Fruit fly (Drosophila melanogaster) whole organism, embryonic: ENCODE results near the gene CG31050.
A peak's percentile ranks its signal among the peaks of the same experiment; 100 is the strongest.

Experiments
- Antp ChIP-seq: fragments of 200-800 bp; sonication (Bioruptor generic); optimal IDR thresholded peaks from 3 replicates; lab custom pipeline; 2016; ENCODE audit warnings: missing biosample characterization, missing genetic modification characterization
- CG10147 ChIP-seq: fragments of 200-800 bp; sonication (Bioruptor generic); optimal IDR thresholded peaks from 2 replicates; lab custom pipeline; 2019; ENCODE audit warnings: missing biosample characterization, mild to moderate bottlenecking, missing genetic modification characterization, moderate library complexity
- CG10209 ChIP-seq: fragments of 200-800 bp; sonication (Bioruptor generic); optimal IDR thresholded peaks from 3 replicates; lab custom pipeline; 2017; ENCODE audit warnings: missing biosample characterization, mild to moderate bottlenecking, missing genetic modification characterization, missing genetic modification reagents
- CG10274 ChIP-seq: fragments of 200-800 bp; sonication (Bioruptor generic); optimal IDR thresholded peaks from 3 replicates; lab custom pipeline; 2017; ENCODE audit warnings: missing biosample characterization, mild to moderate bottlenecking, missing genetic modification characterization
- CG10462 ChIP-seq: fragments of 200-800 bp; sonication (Bioruptor generic); optimal IDR thresholded peaks from 2 replicates; lab custom pipeline; 2016; ENCODE audit warnings: missing biosample characterization, missing genetic modification characterization
- CG10654 ChIP-seq: fragments of 200-800 bp; sonication (Bioruptor generic); optimal IDR thresholded peaks from 2 replicates; lab custom pipeline; 2016; ENCODE audit warnings: missing biosample characterization, missing genetic modification characterization
- CG13775 ChIP-seq: fragments of 200-800 bp; sonication (Bioruptor generic); optimal IDR thresholded peaks from 3 replicates; lab custom pipeline; 2017; ENCODE audit warnings: missing biosample characterization, mild to moderate bottlenecking, missing genetic modification characterization
- CG15601 ChIP-seq: fragments of 200-800 bp; sonication (Bioruptor generic); optimal IDR thresholded peaks from 3 replicates; lab custom pipeline; 2019; ENCODE audit warnings: missing biosample characterization, mild to moderate bottlenecking, missing genetic modification characterization, moderate library complexity
- CG17328 ChIP-seq: fragments of 200-800 bp; sonication (Bioruptor generic); IDR thresholded peaks from 2 replicates; pipeline ENCODE4 v1.3.6; 2022; ENCODE audit warnings: missing biosample characterization, missing genetic modification characterization
- CG17802 ChIP-seq: fragments of 200-800 bp; sonication (Bioruptor generic); optimal IDR thresholded peaks from 2 replicates; lab custom pipeline; 2018; ENCODE audit warnings: missing biosample characterization, mild to moderate bottlenecking, missing genetic modification characterization, moderate library complexity
- CG3281 ChIP-seq: fragments of 200-800 bp; sonication (Bioruptor generic); optimal IDR thresholded peaks from 3 replicates; lab custom pipeline; 2017; ENCODE audit warnings: missing biosample characterization, mild to moderate bottlenecking, missing genetic modification characterization
- CG4730 ChIP-seq: fragments of 200-800 bp; sonication (Bioruptor generic); IDR thresholded peaks from 2 replicates; pipeline ENCODE4 v1.3.6; 2022; ENCODE audit warnings: missing biosample characterization, missing genetic modification characterization
- CG6765 ChIP-seq: fragments of 200-800 bp; sonication (Bioruptor generic); optimal IDR thresholded peaks from 3 replicates; lab custom pipeline; 2017; ENCODE audit warnings: missing biosample characterization, mild to moderate bottlenecking, missing genetic modification characterization
- CG8290 ChIP-seq, 3 experiments: fragments of 200-800 bp; sonication (Bioruptor generic); optimal IDR thresholded peaks; 2 replicates each; lab custom pipeline; 2016 to 2019; ENCODE audit warnings: missing biosample characterization in 3 of 3, missing genetic modification characterization in 3 of 3, mild to moderate bottlenecking in 2 of 3, moderate library complexity in 1 of 3
- CG8478 ChIP-seq: fragments of >200 bp; optimal IDR thresholded peaks from 2 replicates; lab custom pipeline; 2018
- CG8924 ChIP-seq: fragments of 200-800 bp; optimal IDR thresholded peaks from 3 replicates; lab custom pipeline; 2019; ENCODE audit warnings: missing biosample characterization, mild to moderate bottlenecking, missing genetic modification characterization, moderate library complexity
- CG9727 ChIP-seq: fragments of 200-800 bp; sonication (Bioruptor generic); optimal IDR thresholded peaks from 3 replicates; lab custom pipeline; 2017; ENCODE audit warnings: missing biosample characterization, mild to moderate bottlenecking, missing genetic modification characterization
- CG9817 ChIP-seq: fragments of 200-800 bp; sonication (Bioruptor generic); optimal IDR thresholded peaks from 2 replicates; lab custom pipeline; 2018; ENCODE audit warnings: missing biosample characterization, mild to moderate bottlenecking, missing genetic modification characterization, moderate library complexity
- CG9932 ChIP-seq: fragments of 200-800 bp; sonication (Bioruptor generic); IDR thresholded peaks from 2 replicates; pipeline ENCODE4 v1.3.6; 2022; ENCODE audit warnings: missing biosample characterization, missing genetic modification characterization
- Camta ChIP-seq: fragments of 200-800 bp; sonication (Bioruptor generic); optimal IDR thresholded peaks from 2 replicates; lab custom pipeline; 2016; ENCODE audit warnings: missing biosample characterization, missing genetic modification characterization
- D ChIP-seq, 2 experiments: fragments of 200-800 bp in 1 of 2; fragments of >200 bp in 1 of 2; sonication (Bioruptor generic) in 1 of 2; optimal IDR thresholded peaks; 2 replicates in 1 of 2; 3 replicates in 1 of 2; lab custom pipeline; 2017; ENCODE audit warnings: mild to moderate bottlenecking in 1 of 2, missing biosample characterization in 1 of 2, missing genetic modification characterization in 1 of 2, missing genetic modification reagents in 1 of 2
- D19A ChIP-seq: fragments of 200-800 bp; optimal IDR thresholded peaks from 3 replicates; lab custom pipeline; 2019; ENCODE audit warnings: missing biosample characterization, mild to moderate bottlenecking, missing genetic modification characterization, moderate library complexity
- Dip3 ChIP-seq: fragments of 200-800 bp; sonication (Bioruptor generic); optimal IDR thresholded peaks from 3 replicates; lab custom pipeline; 2016; ENCODE audit warnings: missing biosample characterization, missing genetic modification characterization
- Dll ChIP-seq: fragments of 200-800 bp; sonication (Bioruptor generic); IDR thresholded peaks from 4 replicates; pipeline ENCODE4 v1.3.6; 2022; ENCODE audit warnings: missing biosample characterization, missing genetic modification characterization; ENCODE audit not compliant: partially characterized antibody
- Doc3 ChIP-seq: fragments of 200-800 bp; sonication (Bioruptor generic); IDR thresholded peaks from 3 replicates; pipeline ENCODE4 v1.3.6; 2022; ENCODE audit warnings: missing biosample characterization, missing genetic modification characterization; ENCODE audit not compliant: partially characterized antibody
- Hsf ChIP-seq: fragments of 200-800 bp; sonication (Bioruptor generic); optimal IDR thresholded peaks from 3 replicates; lab custom pipeline; 2016; ENCODE audit warnings: missing biosample characterization, missing genetic modification characterization
- Med ChIP-seq: fragments of 200-800 bp; sonication (Bioruptor generic); peaks from one replicate; lab custom pipeline; 2016; ENCODE audit warnings: missing biosample characterization, missing genetic modification characterization, mild to moderate bottlenecking, inconsistent platforms, moderate library complexity
- NK7.1 ChIP-seq: fragments of 200-800 bp; sonication (Bioruptor generic); optimal IDR thresholded peaks from 3 replicates; lab custom pipeline; 2016; ENCODE audit warnings: missing biosample characterization, missing genetic modification characterization
- Six4 ChIP-seq: fragments of 200-800 bp; sonication (Bioruptor generic); optimal IDR thresholded peaks from 2 replicates; lab custom pipeline; 2016; ENCODE audit warnings: missing biosample characterization, missing genetic modification characterization
- Usf ChIP-seq: fragments of 200-800 bp; sonication (Bioruptor generic); optimal IDR thresholded peaks from 2 replicates; lab custom pipeline; 2017; ENCODE audit warnings: missing genotype, missing biosample characterization, missing genetic modification characterization
- Vsx1 ChIP-seq: fragments of 200-800 bp; sonication (Bioruptor generic); optimal IDR thresholded peaks from 2 replicates; lab custom pipeline; 2017; ENCODE audit warnings: missing biosample characterization, mild to moderate bottlenecking, missing genetic modification characterization, missing genetic modification reagents
- YL-1 ChIP-seq: fragments of 200-800 bp; sonication (Bioruptor generic); optimal IDR thresholded peaks from 3 replicates; lab custom pipeline; 2017; ENCODE audit warnings: missing biosample characterization, mild to moderate bottlenecking, missing genetic modification characterization
- ac ChIP-seq: fragments of 200-800 bp; sonication (Bioruptor generic); optimal IDR thresholded peaks from 3 replicates; lab custom pipeline; 2017; ENCODE audit warnings: missing biosample characterization, mild to moderate bottlenecking, missing genetic modification characterization
- bcd ChIP-seq: fragments of 200-800 bp; sonication (Bioruptor generic); optimal IDR thresholded peaks from 2 replicates; lab custom pipeline; 2017; ENCODE audit warnings: missing biosample characterization, mild to moderate bottlenecking, missing genetic modification characterization
- cad ChIP-seq: fragments of >200 bp; optimal IDR thresholded peaks from 2 replicates; lab custom pipeline; 2017; ENCODE audit warnings: missing biosample characterization, missing genetic modification characterization
- corto ChIP-seq: fragments of 200-800 bp; sonication (Bioruptor generic); optimal IDR thresholded peaks from 2 replicates; lab custom pipeline; 2016; ENCODE audit warnings: missing biosample characterization, mild to moderate bottlenecking, missing genetic modification characterization, moderate library complexity
- crol ChIP-seq: fragments of 200-800 bp; sonication (Bioruptor generic); IDR thresholded peaks from 2 replicates; pipeline ENCODE4 v1.3.6; 2022; ENCODE audit warnings: missing biosample characterization, missing genetic modification characterization
- crp ChIP-seq, 2 experiments: fragments of 200-800 bp; sonication (Bioruptor generic); optimal IDR thresholded peaks; 2 replicates in 1 of 2; 3 replicates in 1 of 2; lab custom pipeline; 2017; ENCODE audit warnings: missing biosample characterization in 2 of 2, missing genetic modification characterization in 2 of 2, mild to moderate bottlenecking in 1 of 2, moderate library complexity in 1 of 2
- dmrt99B ChIP-seq: fragments of 200-800 bp; sonication (Bioruptor generic); optimal IDR thresholded peaks from 2 replicates; lab custom pipeline; 2018; ENCODE audit warnings: missing biosample characterization, mild to moderate bottlenecking, missing genetic modification characterization, moderate library complexity
- dpn ChIP-seq, 2 experiments: fragments of 200-800 bp; sonication (Bioruptor generic); optimal IDR thresholded peaks; 3 replicates each; lab custom pipeline; 2016; ENCODE audit warnings: missing biosample characterization in 2 of 2, missing genetic modification characterization in 2 of 2
- gem ChIP-seq: fragments of 200-800 bp; sonication (Bioruptor generic); optimal IDR thresholded peaks from 2 replicates; lab custom pipeline; 2019; ENCODE audit warnings: missing biosample characterization, mild to moderate bottlenecking, missing genetic modification characterization, moderate library complexity
- luna ChIP-seq: fragments of 200-800 bp; sonication (Bioruptor generic); optimal IDR thresholded peaks from 2 replicates; lab custom pipeline; 2016; ENCODE audit warnings: missing biosample characterization, missing genetic modification characterization
- oc ChIP-seq: fragments of 200-800 bp; sonication (Bioruptor generic); optimal IDR thresholded peaks from 2 replicates; lab custom pipeline; 2018; ENCODE audit warnings: missing biosample characterization, mild to moderate bottlenecking, missing genetic modification characterization, moderate library complexity
- odd ChIP-seq: fragments of 200-800 bp; sonication (Bioruptor generic); optimal IDR thresholded peaks from 2 replicates; lab custom pipeline; 2017; ENCODE audit warnings: missing biosample characterization, mild to moderate bottlenecking, missing genetic modification characterization
- pros ChIP-seq: fragments of 200-800 bp; sonication (Bioruptor generic); optimal IDR thresholded peaks from 3 replicates; lab custom pipeline; 2019; ENCODE audit warnings: missing biosample characterization, mild to moderate bottlenecking, missing genetic modification characterization, moderate library complexity
- psq ChIP-seq: fragments of 200-800 bp; sonication (Bioruptor generic); optimal IDR thresholded peaks from 2 replicates; lab custom pipeline; 2017; ENCODE audit warnings: missing biosample characterization, missing genetic modification characterization
- sqz ChIP-seq: fragments of 200-800 bp; sonication (Bioruptor generic); optimal IDR thresholded peaks from 3 replicates; lab custom pipeline; 2018; ENCODE audit warnings: missing biosample characterization, mild to moderate bottlenecking, missing genetic modification characterization
- tx ChIP-seq: fragments of 200-800 bp; sonication (Bioruptor generic); optimal IDR thresholded peaks from 2 replicates; lab custom pipeline; 2016; ENCODE audit warnings: missing biosample characterization, missing genetic modification characterization
- vfl ChIP-seq: fragments of 200-800 bp; sonication (Bioruptor generic); optimal IDR thresholded peaks from 2 replicates; lab custom pipeline; 2016; ENCODE audit warnings: missing biosample characterization, missing genetic modification characterization

CG31050 gene

dm6 chr3R:28634261-28634980 is 15.9 kb downstream of the CG31050 start (continued):
- no peak for TF ChIP-seq sqz
- no peak for TF ChIP-seq CG8478 (lab: Kevin White, UChicago)
- TF ChIP-seq CG10147: no peak
- no peak for TF ChIP-seq CG10209
- peak; percentile 3 for TF ChIP-seq odd (GFP tag; lab: Kevin White, UChicago)
- TF ChIP-seq D (optimal IDR thresholded peaks at IDR 0.05; lab: Kevin White, UChicago): no peak
- TF ChIP-seq D (GFP tag; optimal IDR thresholded peaks at IDR 0.05; lab: Kevin White, UChicago): no peak
- no peak for TF ChIP-seq gem (tag; lab: Kevin White, UChicago)
- peak; percentile 4 for TF ChIP-seq CG8924 (tag; lab: Kevin White, UChicago)
- peak; percentile 44 for TF ChIP-seq D19A (tag; lab: Kevin White, UChicago)
- TF ChIP-seq Camta (GFP tag; lab: Kevin White, UChicago): no peak
- no peak for TF ChIP-seq corto (GFP tag; lab: Kevin White, UChicago)
- no peak for TF ChIP-seq dpn (GFP tag; optimal IDR thresholded peaks at IDR 0.05; lab: Kevin White, UChicago)
- TF ChIP-seq ac: no peak
- no peak for TF ChIP-seq luna (GFP tag; lab: Kevin White, UChicago)
- no peak for TF ChIP-seq Antp (GFP tag; lab: Kevin White, UChicago)
- no peak for TF ChIP-seq bcd (GFP tag; lab: Kevin White, UChicago)
- no peak for TF ChIP-seq NK7.1 (GFP tag; lab: Kevin White, UChicago)
- TF ChIP-seq CG9932 (GFP tag; lab: Robert Waterston, UW): no peak
- no peak for TF ChIP-seq CG8290 (GFP tag; optimal IDR thresholded peaks at IDR 0.05; lab: Kevin White, UChicago)
- TF ChIP-seq CG8290 (tag; optimal IDR thresholded peaks at IDR 0.05; lab: Kevin White, UChicago): no peak
- TF ChIP-seq Med (GFP tag; lab: Kevin White, UChicago): no peak
- no peak for TF ChIP-seq CG6765 (GFP tag; lab: Kevin White, UChicago)
- no peak for TF ChIP-seq vfl
- no peak for TF ChIP-seq CG3281 (GFP tag; lab: Kevin White, UChicago)
- TF ChIP-seq Vsx1 (GFP tag; lab: Kevin White, UChicago): no peak
- no peak for TF ChIP-seq CG15601 (tag; lab: Kevin White, UChicago)
- TF ChIP-seq CG13775 (GFP tag; lab: Kevin White, UChicago): no peak
- no peak for TF ChIP-seq CG10654
- no peak for TF ChIP-seq YL-1 (GFP tag; lab: Kevin White, UChicago)
- no peak for TF ChIP-seq CG10462 (GFP tag; lab: Kevin White, UChicago)
- no peak for TF ChIP-seq crp (GFP tag; optimal IDR thresholded peaks at IDR 0.05; lab: Kevin White, UChicago)
- TF ChIP-seq CG17328 (GFP tag; lab: Robert Waterston, UW): no peak
- no peak for TF ChIP-seq CG10274 (GFP tag; lab: Kevin White, UChicago)
- TF ChIP-seq psq (GFP tag; lab: Kevin White, UChicago): peak; percentile 90
- no peak for TF ChIP-seq Hsf (GFP tag; lab: Kevin White, UChicago)
- no peak for TF ChIP-seq oc
- no peak for TF ChIP-seq Doc3 (GFP tag; lab: Robert Waterston, UW)
- TF ChIP-seq CG17802: no peak
- 0 out of 4 replicates have a peak, but pooled peaks have one; percentile 34 for TF ChIP-seq Dll
- TF ChIP-seq Dip3 (GFP tag; lab: Kevin White, UChicago): no peak
- TF ChIP-seq crol (GFP tag; lab: Robert Waterston, UW): peak; percentile 79
- no peak for TF ChIP-seq Six4 (GFP tag; lab: Kevin White, UChicago)
- no peak for TF ChIP-seq CG9727 (GFP tag; lab: Kevin White, UChicago)
- no peak for TF ChIP-seq CG4730 (GFP tag; lab: Robert Waterston, UW)
- no peak for TF ChIP-seq cad (GFP tag; lab: Kevin White, UChicago)
- TF ChIP-seq Usf (GFP tag; lab: Kevin White, UChicago): no peak
- TF ChIP-seq CG9817 (tag; lab: Kevin White, UChicago): no peak
- TF ChIP-seq dmrt99B (tag; lab: Kevin White, UChicago): no peak
- TF ChIP-seq tx (GFP tag; lab: Kevin White, UChicago): no peak
- peak; percentile 83 for TF ChIP-seq pros (GFP tag; lab: Kevin White, UChicago)
